Worm (Caenorhabditis elegans) whole organism, L1 larva: ENCODE data around the gene F13D12.5.

Experiments
- C04F5.9 ChIP-seq: sonication (generic microtip); optimal IDR thresholded peaks from 2 replicates; lab custom pipeline; 2016; ENCODE audit warnings: missing genetic modification characterization, missing compliant biosample characterization
- C34B4.2 ChIP-seq: sonication (generic microtip); optimal IDR thresholded peaks from 2 replicates; lab custom pipeline; 2017; ENCODE audit warnings: mild to moderate bottlenecking, missing genetic modification characterization, missing compliant biosample characterization
- F16B12.6 ChIP-seq: fragments of 150-350 bp; optimal IDR thresholded peaks from 2 replicates; lab custom pipeline; 2014; ENCODE audit warnings: missing biosample characterization, missing genetic modification characterization
- aha-1 ChIP-seq: fragments of 150-350 bp; optimal IDR thresholded peaks from 2 replicates; lab custom pipeline; 2014; ENCODE audit warnings: missing biosample characterization, missing genetic modification characterization
- ama-1 ChIP-seq: fragments of 150-350 bp; optimal IDR thresholded peaks from 2 replicates; lab custom pipeline; 2014
- blmp-1 ChIP-seq: fragments of 150-350 bp; optimal IDR thresholded peaks from 2 replicates; lab custom pipeline; 2014; ENCODE audit warnings: missing biosample characterization, missing genetic modification characterization
- ceh-63 ChIP-seq: fragments of 200-800 bp; sonication (Bioruptor generic); optimal IDR thresholded peaks from 2 replicates; lab custom pipeline; 2018; ENCODE audit warnings: mild to moderate bottlenecking, missing genetic modification characterization, missing compliant biosample characterization
- ceh-82 ChIP-seq, 3 experiments: fragments of 150-350 bp in 1 of 3; sonication (generic microtip) in 2 of 3; optimal IDR thresholded peaks; 2 replicates each; lab custom pipeline; 2014 to 2017; ENCODE audit warnings: missing biosample characterization in 3 of 3, missing genetic modification characterization in 3 of 3
- ceh-90 ChIP-seq: sonication (generic microtip); optimal IDR thresholded peaks from 2 replicates; lab custom pipeline; 2016; ENCODE audit warnings: missing genetic modification characterization, missing compliant biosample characterization
- ces-1 ChIP-seq: fragments of 150-350 bp; optimal IDR thresholded peaks from 2 replicates; lab custom pipeline; 2014; ENCODE audit warnings: missing biosample characterization, missing genetic modification reagents, missing genetic modification characterization
- dsc-1 ChIP-seq: sonication (generic microtip); optimal IDR thresholded peaks from 2 replicates; lab custom pipeline; 2016; ENCODE audit warnings: mild to moderate bottlenecking, missing genetic modification characterization, missing compliant biosample characterization
- efl-1 ChIP-seq, 4 experiments: fragments of 150-350 bp; optimal IDR thresholded peaks in 3 of 4; peaks in 1 of 4; 1 replicate in 1 of 4; 2 replicates in 3 of 4; lab custom pipeline; 2014; ENCODE audit warnings: missing biosample characterization in 2 of 4, missing genetic modification characterization in 2 of 4, missing genetic modification reagents in 2 of 4
- ets-5 ChIP-seq: fragments of 200-800 bp; sonication (Bioruptor generic); IDR thresholded peaks from 2 replicates; pipeline ENCODE4 v1.3.6; 2022; ENCODE audit warnings: missing genetic modification characterization, missing compliant biosample characterization
- fkh-10 ChIP-seq: sonication (generic microtip); optimal IDR thresholded peaks from 2 replicates; lab custom pipeline; 2017; ENCODE audit warnings: missing biosample characterization, missing genetic modification reagents, missing genetic modification characterization
- fkh-4 ChIP-seq: sonication (generic microtip); optimal IDR thresholded peaks from 2 replicates; lab custom pipeline; 2016; ENCODE audit warnings: missing compliant biosample characterization, missing genetic modification characterization, borderline replicate concordance
- fkh-8 ChIP-seq: sonication (generic microtip); optimal IDR thresholded peaks from 2 replicates; lab custom pipeline; 2016; ENCODE audit warnings: mild to moderate bottlenecking, missing genetic modification characterization, missing compliant biosample characterization
- irx-1 ChIP-seq: sonication (generic microtip); optimal IDR thresholded peaks from 2 replicates; lab custom pipeline; 2016; ENCODE audit warnings: missing genetic modification characterization, missing compliant biosample characterization
- jun-1 ChIP-seq: fragments of 150-350 bp; optimal IDR thresholded peaks from 2 replicates; lab custom pipeline; 2014; ENCODE audit warnings: missing biosample characterization, missing genetic modification reagents, missing genetic modification characterization
- lin-35 ChIP-seq, 2 experiments: fragments of 150-350 bp; optimal IDR thresholded peaks; 2 replicates each; lab custom pipeline; 2014; ENCODE audit warnings: missing biosample characterization in 2 of 2, missing genetic modification characterization in 2 of 2, missing genetic modification reagents in 2 of 2
- lin-39 ChIP-seq: fragments of 150-350 bp; optimal IDR thresholded peaks from 2 replicates; lab custom pipeline; 2014; ENCODE audit warnings: missing biosample characterization, missing genetic modification reagents, missing genetic modification characterization
- lsy-2 ChIP-seq, 2 experiments: fragments of 150-350 bp; optimal IDR thresholded peaks; 2 replicates each; lab custom pipeline; 2014; ENCODE audit warnings: missing biosample characterization in 2 of 2, missing genetic modification characterization in 2 of 2
- mab-9 ChIP-seq: fragments of 200-800 bp; sonication (Bioruptor generic); IDR thresholded peaks from 2 replicates; pipeline ENCODE4 v1.3.6; 2022; ENCODE audit warnings: missing genetic modification reagents, missing genetic modification characterization, missing compliant biosample characterization
- mef-2 ChIP-seq: fragments of 150-350 bp; optimal IDR thresholded peaks from 2 replicates; lab custom pipeline; 2014; ENCODE audit warnings: missing biosample characterization, missing genetic modification characterization
- mep-1 ChIP-seq: fragments of 150-350 bp; optimal IDR thresholded peaks from 2 replicates; lab custom pipeline; 2014; ENCODE audit warnings: missing biosample characterization, missing genetic modification characterization
- nhr-11 ChIP-seq: fragments of 150-350 bp; optimal IDR thresholded peaks from 2 replicates; lab custom pipeline; 2014; ENCODE audit warnings: missing biosample characterization, missing genetic modification characterization
- nhr-19 ChIP-seq: fragments of 200-800 bp; sonication (Bioruptor generic); conservative IDR thresholded peaks from 2 replicates; pipeline ENCODE4 v1.3.6; 2022; ENCODE audit warnings: missing genetic modification characterization, missing compliant biosample characterization
- nhr-20 ChIP-seq: sonication (generic microtip); optimal IDR thresholded peaks from 2 replicates; lab custom pipeline; 2016; ENCODE audit warnings: mild to moderate bottlenecking, missing genetic modification characterization, missing compliant biosample characterization
- nhr-237 ChIP-seq: fragments of 150-350 bp; optimal IDR thresholded peaks from 2 replicates; lab custom pipeline; 2014; ENCODE audit warnings: missing biosample characterization, missing genetic modification characterization
- nhr-28 ChIP-seq: fragments of 150-350 bp; optimal IDR thresholded peaks from 2 replicates; lab custom pipeline; 2014; ENCODE audit warnings: missing biosample characterization, missing genetic modification characterization
- nhr-71 ChIP-seq: sonication (generic microtip); optimal IDR thresholded peaks from 2 replicates; lab custom pipeline; 2016; ENCODE audit warnings: mild to moderate bottlenecking, missing genetic modification characterization, moderate library complexity, missing compliant biosample characterization
- nhr-76 ChIP-seq: sonication (generic microtip); optimal IDR thresholded peaks from 2 replicates; lab custom pipeline; 2017; ENCODE audit warnings: missing biosample characterization, missing genetic modification characterization
- nhr-77 ChIP-seq: fragments of 150-350 bp; optimal IDR thresholded peaks from 2 replicates; lab custom pipeline; 2014; ENCODE audit warnings: missing biosample characterization, missing genetic modification characterization
- nhr-85 ChIP-seq: sonication (generic microtip); peaks from one replicate; lab custom pipeline; 2016; ENCODE audit warnings: missing genetic modification characterization, inconsistent platforms, missing compliant biosample characterization
- nhr-90 ChIP-seq: sonication (generic microtip); optimal IDR thresholded peaks from 2 replicates; lab custom pipeline; 2016; ENCODE audit warnings: mild to moderate bottlenecking, missing genetic modification characterization, missing compliant biosample characterization; ENCODE audit not compliant: poor library complexity
- pqm-1 ChIP-seq: sonication (generic microtip); optimal IDR thresholded peaks from 3 replicates; lab custom pipeline; 2017; ENCODE audit warnings: missing biosample characterization, missing genetic modification characterization
- skn-1 ChIP-seq: fragments of 150-350 bp; optimal IDR thresholded peaks from 2 replicates; lab custom pipeline; 2014; ENCODE audit warnings: missing biosample characterization, missing genetic modification characterization
- snu-23 ChIP-seq: sonication (generic microtip); optimal IDR thresholded peaks from 2 replicates; lab custom pipeline; 2016; ENCODE audit warnings: missing genetic modification characterization, missing compliant biosample characterization
- sox-4 ChIP-seq: sonication (generic microtip); optimal IDR thresholded peaks from 2 replicates; lab custom pipeline; 2016; ENCODE audit warnings: missing genetic modification characterization, missing compliant biosample characterization
- sptf-1 ChIP-seq: fragments of 150-350 bp; optimal IDR thresholded peaks from 2 replicates; lab custom pipeline; 2014; ENCODE audit warnings: missing biosample characterization, missing genetic modification characterization
- sup-37 ChIP-seq: fragments of 200-800 bp; sonication (Bioruptor generic); optimal IDR thresholded peaks from 2 replicates; lab custom pipeline; 2018; ENCODE audit warnings: mild to moderate bottlenecking, missing genetic modification characterization, missing compliant biosample characterization
- swsn-7 ChIP-seq: sonication (generic microtip); optimal IDR thresholded peaks from 2 replicates; lab custom pipeline; 2016; ENCODE audit warnings: missing genetic modification characterization, missing compliant biosample characterization
- tbx-2 ChIP-seq: sonication (generic microtip); optimal IDR thresholded peaks from 2 replicates; lab custom pipeline; 2016; ENCODE audit warnings: missing genetic modification characterization, missing compliant biosample characterization
- unc-130 ChIP-seq: fragments of 150-350 bp; optimal IDR thresholded peaks from 2 replicates; lab custom pipeline; 2017; ENCODE audit warnings: missing biosample characterization, missing genetic modification characterization, inconsistent platforms
- unc-62 ChIP-seq: fragments of 150-350 bp; optimal IDR thresholded peaks from 2 replicates; lab custom pipeline; 2014; ENCODE audit warnings: missing biosample characterization, missing genetic modification reagents, missing genetic modification characterization
- vab-15 ChIP-seq: sonication (generic microtip); optimal IDR thresholded peaks from 2 replicates; lab custom pipeline; 2017; ENCODE audit warnings: missing genotype, mild to moderate bottlenecking, missing genetic modification characterization, missing compliant biosample characterization
- ztf-11 ChIP-seq, 2 experiments: sonication (generic microtip); optimal IDR thresholded peaks; 2 replicates each; lab custom pipeline; 2016 to 2017; ENCODE audit warnings: missing genetic modification characterization in 2 of 2, missing biosample characterization in 1 of 2, missing compliant biosample characterization in 1 of 2
- ztf-4 ChIP-seq: fragments of 150-350 bp; optimal IDR thresholded peaks from 2 replicates; lab custom pipeline; 2014; ENCODE audit warnings: missing biosample characterization, missing genetic modification characterization

The F13D12.5 gene

ce11 chrII:11746782-11747288 is 20.2 kb downstream of the F13D12.5 start (continued):
- TF ChIP-seq nhr-19 (GFP tag; lab: Robert Waterston, UW) (peak; percentile 43), vab-15 (tag; lab: Kevin White, UChicago) (no peak), mep-1 (tag; lab: Kevin White, UChicago) (no peak), ztf-4 (tag; lab: Kevin White, UChicago) (peak; percentile 31), nhr-90 (tag; lab: Kevin White, UChicago) (no peak), ztf-11 (tag; optimal IDR thresholded peaks at IDR 0.05; lab: Kevin White, UChicago) (peak in 1 of 2 experiments; percentile 70), C04F5.9 (tag; lab: Kevin White, UChicago) (no peak), lin-39 (tag; lab: Kevin White, UChicago) (no peak), nhr-11 (tag; lab: Kevin White, UChicago) (no peak), ets-5 (no peak), C34B4.2 (no peak)
- TF ChIP-seq, all 84 proteins: peak for 38

ce11 chrII:11747889-11748288 is 21.3 kb downstream of the F13D12.5 start:
- TF ChIP-seq mep-1 (tag; lab: Kevin White, UChicago) (peak; percentile 29), nhr-77 (no peak), nhr-28 (tag; lab: Kevin White, UChicago) (no peak), nhr-90 (tag; lab: Kevin White, UChicago) (no peak), unc-130 (no peak), tbx-2 (tag; lab: Kevin White, UChicago) (no peak), sox-4 (tag; lab: Kevin White, UChicago) (no peak), fkh-8 (tag; lab: Kevin White, UChicago) (no peak), pqm-1 (tag; lab: Kevin White, UChicago) (no peak), nhr-11 (tag; lab: Kevin White, UChicago) (no peak), ceh-63 (no peak), lin-35 (GFP tag; optimal IDR thresholded peaks at IDR 0.05; lab: Kevin White, UChicago) (no peak), nhr-237 (tag; lab: Kevin White, UChicago) (no peak), fkh-4 (tag; lab: Kevin White, UChicago) (no peak), skn-1 (tag; lab: Kevin White, UChicago) (no peak), mef-2 (tag; lab: Kevin White, UChicago) (no peak), lsy-2 (tag; optimal IDR thresholded peaks at IDR 0.05; lab: Kevin White, UChicago) (peak; percentile 85 to 94), ama-1 (lab: Kevin White, UChicago) (no peak), F16B12.6 (tag; lab: Kevin White, UChicago) (peak; percentile 77)

- TF ChIP-seq nhr-85 (tag; lab: Kevin White, UChicago) (no peak), ceh-90 (no peak), efl-1 (optimal IDR thresholded peaks at IDR 0.05; lab: Kevin White, UChicago) (no peak), efl-1 (GFP tag; optimal IDR thresholded peaks at IDR 0.05 in 1 of 2; lab: Kevin White, UChicago) (peak in 1 of 2 experiments; percentile 27), nhr-71 (tag; lab: Kevin White, UChicago) (no peak), ceh-82 (tag; optimal IDR thresholded peaks at IDR 0.05; lab: Kevin White, UChicago) (no peak), sptf-1 (tag; lab: Kevin White, UChicago) (no peak), blmp-1 (tag; lab: Kevin White, UChicago) (peak; percentile 46), F16B12.6 (tag; lab: Kevin White, UChicago) (no peak), ceh-63 (no peak)
- TF ChIP-seq, all 84 proteins: peak for 2
Measured at ce11 chrII:11748494-11748893, 21.9 kb downstream of the F13D12.5 start, which contains the start of the genes F44E5.17 and gpb-1. TSS of gene F44E5.17 (minus strand) at chrII:11748594. TSS of gene gpb-1 (minus strand) at chrII:11748611.

ce11 chrII:11749490-11750172 is 23.0 kb downstream of the F13D12.5 start:
- TF ChIP-seq sup-37 (GFP tag; lab: Kevin White, UChicago) (no peak), sptf-1 (tag; lab: Kevin White, UChicago) (no peak), fkh-10 (peak; percentile 55), nhr-85 (tag; lab: Kevin White, UChicago) (peak; percentile 82), mab-9 (GFP tag; lab: Robert Waterston, UW) (peak; percentile 47; the same call in 1 of the 2 replicates), nhr-20 (tag; lab: Kevin White, UChicago) (peak; percentile 82), ces-1 (GFP tag; lab: Kevin White, UChicago) (no peak), swsn-7 (tag; lab: Kevin White, UChicago) (peak; percentile 94), pqm-1 (tag; lab: Kevin White, UChicago) (no peak), jun-1 (peak; percentile 69), irx-1 (tag; lab: Kevin White, UChicago) (peak; percentile 86), snu-23 (GFP tag; lab: Kevin White, UChicago) (peak; percentile 90), aha-1 (tag; lab: Kevin White, UChicago) (no peak), nhr-76 (tag; lab: Kevin White, UChicago) (peak; percentile 29), unc-62 (GFP tag; lab: Kevin White, UChicago) (no peak), dsc-1 (tag; lab: Kevin White, UChicago) (peak; percentile 70)
